Worm (Caenorhabditis elegans) whole organism, young adult: ENCODE data around the gene C13G3.12.

Experiments used
- B0261.1 ChIP-seq: sonication (generic microtip); optimal IDR thresholded peaks from 2 replicates; lab custom pipeline; 2016; ENCODE audit warnings: mild to moderate bottlenecking, missing genetic modification characterization, moderate library complexity, missing compliant biosample characterization
- F23B12.7 ChIP-seq: sonication (generic microtip); optimal IDR thresholded peaks from 2 replicates; lab custom pipeline; 2017; ENCODE audit warnings: missing genetic modification characterization, mild to moderate bottlenecking, missing compliant biosample characterization, antibody characterized with exemption, moderate library complexity; ENCODE audit not compliant: insufficient read depth
- Y95B8A.8 ChIP-seq: fragments of 200-800 bp; sonication (Bioruptor generic); IDR thresholded peaks from 2 replicates; pipeline ENCODE4 v1.3.6; 2022; ENCODE audit warnings: missing genetic modification reagents, missing genetic modification characterization, missing compliant biosample characterization
- ama-1 ChIP-seq, 3 experiments: fragments of 150-350 bp in 1 of 3; sonication (generic microtip) in 2 of 3; optimal IDR thresholded peaks; 2 replicates each; lab custom pipeline; 2014 to 2018; ENCODE audit warnings: missing biosample characterization in 2 of 3, missing genetic modification characterization in 2 of 3, missing genetic modification reagents in 2 of 3
- atf-7 ChIP-seq: sonication (generic microtip); optimal IDR thresholded peaks from 2 replicates; lab custom pipeline; 2017; ENCODE audit warnings: mild to moderate bottlenecking, missing genetic modification characterization, missing compliant biosample characterization
- ccch-3 ChIP-seq: fragments of 200-800 bp; sonication (Bioruptor generic); optimal IDR thresholded peaks from 2 replicates; lab custom pipeline; 2018; ENCODE audit warnings: mild to moderate bottlenecking, missing genetic modification characterization, missing compliant biosample characterization
- cebp-1 ChIP-seq, 2 experiments: fragments of 200-800 bp in 1 of 2; sonication (Bioruptor generic) in 1 of 2; sonication (generic microtip) in 1 of 2; IDR thresholded peaks in 1 of 2; optimal IDR thresholded peaks in 1 of 2; 2 replicates each; pipeline versions ENCODE4 v1.3.6 to Lab custom; 2017 to 2022; ENCODE audit warnings: missing compliant biosample characterization in 2 of 2, missing genetic modification characterization in 2 of 2, mild to moderate bottlenecking in 1 of 2, missing genetic modification reagents in 1 of 2, moderate library complexity in 1 of 2
- ceh-27 ChIP-seq: fragments of 200-800 bp; sonication (Bioruptor generic); optimal IDR thresholded peaks from 2 replicates; lab custom pipeline; 2018; ENCODE audit warnings: mild to moderate bottlenecking, missing genetic modification characterization, moderate library complexity, missing compliant biosample characterization
- ceh-91 ChIP-seq: fragments of 200-800 bp; sonication (Bioruptor generic); IDR thresholded peaks from 2 replicates; pipeline ENCODE4 v1.3.6; 2022; ENCODE audit warnings: missing genetic modification reagents, missing genetic modification characterization, missing compliant biosample characterization
- dox-1 ChIP-seq: fragments of 200-800 bp; sonication (Bioruptor generic); IDR thresholded peaks from 2 replicates; pipeline ENCODE4 v1.3.6; 2022; ENCODE audit warnings: missing genetic modification reagents, missing genetic modification characterization, missing compliant biosample characterization
- dpl-1 ChIP-seq: fragments of 150-350 bp; optimal IDR thresholded peaks from 2 replicates; lab custom pipeline; 2014; ENCODE audit warnings: missing biosample characterization, missing genetic modification reagents, missing genetic modification characterization
- egl-18 ChIP-seq: fragments of 200-800 bp; sonication (Bioruptor generic); IDR thresholded peaks from 2 replicates; pipeline ENCODE4 v1.3.6; 2022; ENCODE audit warnings: missing genetic modification reagents, missing genetic modification characterization, missing compliant biosample characterization
- him-1 ChIP-seq: sonication (generic microtip); optimal IDR thresholded peaks from 2 replicates; lab custom pipeline; 2016; ENCODE audit warnings: missing genotype, missing genetic modification reagents, missing genetic modification characterization, missing compliant biosample characterization
- hsf-1 ChIP-seq: fragments of 200-800 bp; sonication (Bioruptor generic); IDR thresholded peaks from 2 replicates; pipeline ENCODE4 v1.3.6; 2022; ENCODE audit warnings: missing genetic modification reagents, missing genetic modification characterization, missing compliant biosample characterization
- lin-26 ChIP-seq: fragments of 200-800 bp; sonication (Bioruptor generic); IDR thresholded peaks from 2 replicates; pipeline ENCODE4 v1.3.6; 2022; ENCODE audit warnings: missing genetic modification reagents, missing genetic modification characterization, missing compliant biosample characterization
- lin-35 ChIP-seq, 3 experiments: fragments of 150-350 bp in 2 of 3; sonication (generic microtip) in 1 of 3; optimal IDR thresholded peaks; 2 replicates each; lab custom pipeline; 2014 to 2018; ENCODE audit warnings: missing biosample characterization in 3 of 3, missing genetic modification characterization in 3 of 3, missing genetic modification reagents in 3 of 3
- lin-54 ChIP-seq: fragments of 200-800 bp; sonication (Bioruptor generic); optimal IDR thresholded peaks from 2 replicates; lab custom pipeline; 2018; ENCODE audit warnings: mild to moderate bottlenecking, missing genetic modification characterization, missing compliant biosample characterization
- madf-6 ChIP-seq: fragments of 200-800 bp; sonication (Bioruptor generic); IDR thresholded peaks from 2 replicates; pipeline ENCODE4 v1.3.6; 2022; ENCODE audit warnings: missing genetic modification reagents, missing genetic modification characterization, missing compliant biosample characterization
- mcd-1 ChIP-seq: fragments of 200-800 bp; sonication (Bioruptor generic); IDR thresholded peaks from 2 replicates; pipeline ENCODE4 v1.3.6; 2022; ENCODE audit warnings: missing genetic modification reagents, missing genetic modification characterization, missing compliant biosample characterization
- nfya-1 ChIP-seq: sonication (generic microtip); optimal IDR thresholded peaks from 2 replicates; lab custom pipeline; 2017; ENCODE audit warnings: antibody characterized with exemption, missing compliant biosample characterization, missing genetic modification characterization, borderline replicate concordance; ENCODE audit not compliant: insufficient read depth
- nhr-120 ChIP-seq: fragments of 200-800 bp; sonication (Bioruptor generic); IDR thresholded peaks from 2 replicates; pipeline ENCODE4 v1.3.6; 2022; ENCODE audit warnings: missing genetic modification characterization, missing compliant biosample characterization
- nhr-179 ChIP-seq: sonication (generic microtip); optimal IDR thresholded peaks from 2 replicates; lab custom pipeline; 2016; ENCODE audit warnings: mild to moderate bottlenecking, missing genetic modification characterization, missing compliant biosample characterization
- nhr-90 ChIP-seq: sonication (generic microtip); optimal IDR thresholded peaks from 2 replicates; lab custom pipeline; 2016; ENCODE audit warnings: missing genotype, mild to moderate bottlenecking, missing genetic modification characterization, missing compliant biosample characterization
- pbrm-1 ChIP-seq: fragments of 200-800 bp; sonication (Bioruptor generic); IDR thresholded peaks from 2 replicates; pipeline ENCODE4 v1.3.6; 2022; ENCODE audit warnings: missing genetic modification reagents, missing genetic modification characterization, missing compliant biosample characterization
- pha-4 ChIP-seq: fragments of 150-350 bp; sonication (generic microtip); optimal IDR thresholded peaks from 2 replicates; lab custom pipeline; 2014; ENCODE audit warnings: missing biosample characterization, missing genetic modification reagents, missing genetic modification characterization
- rcor-1 ChIP-seq: fragments of 200-800 bp; sonication (Bioruptor generic); IDR thresholded peaks from 2 replicates; pipeline ENCODE4 v1.3.6; 2022; ENCODE audit warnings: missing genetic modification reagents, missing genetic modification characterization, missing compliant biosample characterization
- rpc-1 ChIP-seq, 2 experiments: fragments of 150-350 bp in 1 of 2; sonication (generic microtip) in 1 of 2; optimal IDR thresholded peaks; 2 replicates each; lab custom pipeline; 2014 to 2018; ENCODE audit warnings: missing biosample characterization in 1 of 2, missing genetic modification characterization in 1 of 2, missing genetic modification reagents in 1 of 2, missing genotype in 1 of 2
- sea-2 ChIP-seq: fragments of 200-800 bp; sonication (Bioruptor generic); IDR thresholded peaks from 2 replicates; pipeline ENCODE4 v1.3.6; 2022; ENCODE audit warnings: missing genetic modification characterization, missing compliant biosample characterization
- snpc-4 ChIP-seq, 5 experiments: fragments of 150-350 bp in 1 of 5; sonication (generic microtip) in 4 of 5; optimal IDR thresholded peaks; 2 replicates each; lab custom pipeline; 2014 to 2018; ENCODE audit warnings: missing genetic modification characterization in 5 of 5, missing biosample characterization in 3 of 5, antibody characterized with exemption in 2 of 5, mild to moderate bottlenecking in 2 of 5, missing compliant biosample characterization in 2 of 5, missing genotype in 2 of 5, moderate library complexity in 2 of 5, missing genetic modification reagents in 1 of 5
- unc-62 ChIP-seq: fragments of 150-350 bp; optimal IDR thresholded peaks from 2 replicates; lab custom pipeline; 2014; ENCODE audit warnings: missing biosample characterization, missing genetic modification reagents, missing genetic modification characterization
- zim-3 ChIP-seq: sonication (generic microtip); optimal IDR thresholded peaks from 2 replicates; lab custom pipeline; 2017; ENCODE audit warnings: mild to moderate bottlenecking, missing genetic modification characterization, moderate library complexity, missing compliant biosample characterization
- ztf-22 ChIP-seq: fragments of 200-800 bp; sonication (Bioruptor generic); optimal IDR thresholded peaks from 2 replicates; lab custom pipeline; 2018; ENCODE audit warnings: mild to moderate bottlenecking, missing genetic modification characterization, moderate library complexity, missing compliant biosample characterization
- ztf-3 ChIP-seq: fragments of 200-800 bp; sonication (Bioruptor generic); optimal IDR thresholded peaks from 2 replicates; lab custom pipeline; 2018; ENCODE audit warnings: mild to moderate bottlenecking, missing genetic modification characterization, missing compliant biosample characterization
- ztf-6 ChIP-seq: fragments of 200-800 bp; sonication (Bioruptor generic); IDR thresholded peaks from 2 replicates; pipeline ENCODE4 v1.3.6; 2022; ENCODE audit warnings: missing genetic modification reagents, missing genetic modification characterization, missing compliant biosample characterization

C13G3.12 gene

ce11 chrV:11000650-11001049 lies 22.1 kb downstream of the C13G3.12 start, which contains the start of gene isy-1 (continued):
- no peak for TF ChIP-seq nfya-1 (tag; lab: Kevin White, UChicago)
- no peak for TF ChIP-seq nhr-179 (tag; lab: Kevin White, UChicago)
- TF ChIP-seq pha-4 (tag; lab: Kevin White, UChicago): no peak
- no peak for TF ChIP-seq ceh-27 (GFP tag; lab: Kevin White, UChicago)
- no peak for TF ChIP-seq lin-26 (GFP tag; lab: Robert Waterston, UW)
- no peak for TF ChIP-seq egl-18
- no peak for TF ChIP-seq atf-7 (tag; lab: Kevin White, UChicago)
- peak in 1 of 3 experiments; percentile 84 for TF ChIP-seq lin-35 (GFP tag; optimal IDR thresholded peaks at IDR 0.05; lab: Kevin White, UChicago)
- TF ChIP-seq B0261.1 (tag; lab: Kevin White, UChicago): no peak
- TF ChIP-seq mcd-1 (GFP tag; lab: Robert Waterston, UW): peak; percentile 79; the same call in 1 of the 2 replicates
- peak; percentile 50 for TF ChIP-seq F23B12.7 (tag; lab: Kevin White, UChicago)
- no peak for TF ChIP-seq snpc-4 (GFP tag; optimal IDR thresholded peaks at IDR 0.05; lab: Kevin White, UChicago)
- TF ChIP-seq snpc-4 (tag; optimal IDR thresholded peaks at IDR 0.05; lab: Kevin White, UChicago): peak in 1 of 4 experiments; percentile 53
- TF ChIP-seq ztf-3: no peak
- no peak for TF ChIP-seq rcor-1 (GFP tag; lab: Robert Waterston, UW)
- peak; percentile 56 for TF ChIP-seq dpl-1 (GFP tag; lab: Kevin White, UChicago)
- peak; percentile 93 for TF ChIP-seq lin-54 (GFP tag; lab: Kevin White, UChicago)

ce11 chrV:10998797-10999196 lies 23.9 kb downstream of the C13G3.12 start, which contains the start of gene F53B7.7:
Gene F53B7.7, plus strand, starts transcription at chrV:10999097.
- no peak for TF ChIP-seq cebp-1 (GFP tag; IDR thresholded peaks at IDR 0.05; lab: Robert Waterston, UW)
- no peak for TF ChIP-seq cebp-1 (tag; optimal IDR thresholded peaks at IDR 0.05; lab: Kevin White, UChicago)
- TF ChIP-seq ceh-91 (GFP tag; lab: Robert Waterston, UW): no peak

ce11 chrV:10991789-10992188 lies 30.9 kb downstream of the C13G3.12 start, which contains the start of gene frpr-9:
Gene frpr-9, plus strand, starts transcription at chrV:10992089.
- TF ChIP-seq nhr-120 (no peak), rpc-1 (optimal IDR thresholded peaks at IDR 0.05; lab: Kevin White, UChicago) (no peak), rpc-1 (tag; optimal IDR thresholded peaks at IDR 0.05; lab: Kevin White, UChicago) (no peak)

ce11 chrV:10981113-10981512 lies 41.6 kb downstream of the C13G3.12 start, which contains the start of gene fig-1:
Gene fig-1, minus strand, starts transcription at chrV:10981213.
- TF ChIP-seq unc-62 (GFP tag; lab: Kevin White, UChicago) (no peak), him-1 (no peak), nfya-1 (tag; lab: Kevin White, UChicago) (no peak), pbrm-1 (GFP tag; lab: Robert Waterston, UW) (no peak), madf-6 (no peak), ama-1 (optimal IDR thresholded peaks at IDR 0.05; lab: Kevin White, UChicago) (no peak), ama-1 (GFP tag; optimal IDR thresholded peaks at IDR 0.05; lab: Kevin White, UChicago) (no peak), ccch-3 (GFP tag; lab: Kevin White, UChicago) (no peak), hsf-1 (GFP tag; lab: Robert Waterston, UW) (no peak), zim-3 (tag; lab: Kevin White, UChicago) (no peak), dox-1 (GFP tag; lab: Robert Waterston, UW) (no peak)
- TF ChIP-seq, all 124 proteins: peak for 0

ce11 chrV:10975091-10975490 lies 47.6 kb downstream of the C13G3.12 start:
- TF ChIP-seq Y95B8A.8 (GFP tag; lab: Robert Waterston, UW) (no peak), ztf-22 (GFP tag; lab: Kevin White, UChicago) (no peak), ztf-6 (GFP tag; lab: Robert Waterston, UW) (no peak), sea-2 (GFP tag; lab: Robert Waterston, UW) (no peak), atf-7 (tag; lab: Kevin White, UChicago) (no peak), nhr-90 (tag; lab: Kevin White, UChicago) (no peak), unc-62 (GFP tag; lab: Kevin White, UChicago) (no peak)
